Worm (Caenorhabditis elegans): ENCODE results near the gene B0524.3.

Gene B0524.3

ce11 chrIII:1876267-1876865 lies 11.1 kb upstream of the B0524.3 start:
- TF ChIP-seq nhr-28 (tag; optimal IDR thresholded peaks at IDR 0.05) (no peak), elt-1 (tag; optimal IDR thresholded peaks at IDR 0.05; ENCODE audit: borderline replicate concordance, insufficient read depth) (no peak), unc-62 (GFP tag; optimal IDR thresholded peaks at IDR 0.05) (no peak), ceh-83 (GFP tag; optimal IDR thresholded peaks at IDR 0.05) (no peak), nhr-76 (tag; optimal IDR thresholded peaks at IDR 0.05) (no peak), sem-2 (GFP tag; optimal IDR thresholded peaks at IDR 0.05) (no peak), mab-5 (tag; optimal IDR thresholded peaks at IDR 0.05) (no peak), elt-3 (tag; optimal IDR thresholded peaks at IDR 0.05) (no peak)

ce11 chrIII:1877189-1877588 lies 10.3 kb upstream of the B0524.3 start:
- TF ChIP-seq zip-8 (tag; optimal IDR thresholded peaks at IDR 0.05) (no peak), snpc-4 (tag; optimal IDR thresholded peaks at IDR 0.05) (no peak), nhr-2 (tag; optimal IDR thresholded peaks at IDR 0.05) (no peak), lsy-2 (tag; optimal IDR thresholded peaks at IDR 0.05) (peak; percentile 75)

- no peak for TF ChIP-seq mab-5 (tag; optimal IDR thresholded peaks at IDR 0.05)
- peak; percentile 39 for TF ChIP-seq zip-8 (tag; optimal IDR thresholded peaks at IDR 0.05)
- TF ChIP-seq unc-39 (tag; optimal IDR thresholded peaks at IDR 0.05) = no peak
- no peak for TF ChIP-seq nhr-28 (tag; optimal IDR thresholded peaks at IDR 0.05)
- TF ChIP-seq lsy-2 (tag; optimal IDR thresholded peaks at IDR 0.05) = no peak
- peak; percentile 17 for TF ChIP-seq ceh-83 (GFP tag; optimal IDR thresholded peaks at IDR 0.05)
Observed at ce11 chrIII:1878065-1878464, 9.4 kb upstream of the B0524.3 start, which contains the start of gene smi-1. Gene smi-1 (plus strand): TSS chrIII:1878365.

- TF ChIP-seq sptf-1 (tag; optimal IDR thresholded peaks at IDR 0.05) = no peak
- TF ChIP-seq ceh-83 (GFP tag; optimal IDR thresholded peaks at IDR 0.05) = no peak
- TF ChIP-seq mls-2 (tag; optimal IDR thresholded peaks at IDR 0.05) = no peak
- TF ChIP-seq ham-2 (GFP tag; optimal IDR thresholded peaks at IDR 0.05) = no peak
- no peak for TF ChIP-seq nhr-2 (tag; optimal IDR thresholded peaks at IDR 0.05)
- no peak for TF ChIP-seq elt-1 (tag; optimal IDR thresholded peaks at IDR 0.05; ENCODE audit: borderline replicate concordance, insufficient read depth)
- no peak for TF ChIP-seq ces-1 (GFP tag; optimal IDR thresholded peaks at IDR 0.05)
- TF ChIP-seq nhr-28 (tag; optimal IDR thresholded peaks at IDR 0.05) = no peak
- no peak for TF ChIP-seq hlh-1 (tag; optimal IDR thresholded peaks at IDR 0.05)
- TF ChIP-seq elt-3 (tag; optimal IDR thresholded peaks at IDR 0.05) = no peak
- TF ChIP-seq mab-5 (tag; optimal IDR thresholded peaks at IDR 0.05) = no peak
Observed at ce11 chrIII:1878918-1879317, 8.5 kb upstream of the B0524.3 start.

- no peak for TF ChIP-seq nhr-237 (tag; optimal IDR thresholded peaks at IDR 0.05)
- no peak for TF ChIP-seq bed-3 (GFP tag; optimal IDR thresholded peaks at IDR 0.05)
Observed at ce11 chrIII:1880221-1880620, 7.2 kb upstream of the B0524.3 start.

ce11 chrIII:1882678-1883077 lies 4.8 kb upstream of the B0524.3 start:
- TF ChIP-seq hlh-1 (tag; optimal IDR thresholded peaks at IDR 0.05) (no peak), ces-1 (GFP tag; optimal IDR thresholded peaks at IDR 0.05) (no peak), lsy-2 (tag; optimal IDR thresholded peaks at IDR 0.05) (no peak), ham-2 (GFP tag; optimal IDR thresholded peaks at IDR 0.05) (no peak), flh-1 (GFP tag; optimal IDR thresholded peaks at IDR 0.05) (no peak), drap-1 (GFP tag; optimal IDR thresholded peaks at IDR 0.05) (no peak), nhr-237 (tag; optimal IDR thresholded peaks at IDR 0.05) (no peak), nhr-2 (tag; optimal IDR thresholded peaks at IDR 0.05) (no peak), ceh-39 (tag; optimal IDR thresholded peaks at IDR 0.05) (no peak), mep-1 (tag; optimal IDR thresholded peaks at IDR 0.05) (no peak), cnd-1 (tag; optimal IDR thresholded peaks at IDR 0.05) (no peak), mab-5 (tag; optimal IDR thresholded peaks at IDR 0.05) (no peak)

- no peak for TF ChIP-seq tbx-8 (GFP tag; optimal IDR thresholded peaks at IDR 0.05)
- no peak for TF ChIP-seq mab-5 (tag; optimal IDR thresholded peaks at IDR 0.05)
- no peak for TF ChIP-seq unc-120 (tag; optimal IDR thresholded peaks at IDR 0.05; ENCODE audit: poor library complexity, severe bottlenecking)
- no peak for TF ChIP-seq unc-62 (GFP tag; optimal IDR thresholded peaks at IDR 0.05)
- no peak for TF ChIP-seq nhr-237 (tag; optimal IDR thresholded peaks at IDR 0.05)
- TF ChIP-seq cnd-1 (tag; optimal IDR thresholded peaks at IDR 0.05) = no peak
- TF ChIP-seq blmp-1 (tag; optimal IDR thresholded peaks at IDR 0.05) = no peak
- no peak for TF ChIP-seq ceh-43 (GFP tag; optimal IDR thresholded peaks at IDR 0.05)
- TF ChIP-seq snpc-4 (tag; optimal IDR thresholded peaks at IDR 0.05) = no peak
- no peak for TF ChIP-seq nhr-28 (tag; optimal IDR thresholded peaks at IDR 0.05)
- no peak for TF ChIP-seq mls-2 (tag; optimal IDR thresholded peaks at IDR 0.05)
- no peak for TF ChIP-seq nhr-2 (tag; optimal IDR thresholded peaks at IDR 0.05)
- no peak for TF ChIP-seq bed-3 (GFP tag; optimal IDR thresholded peaks at IDR 0.05)
- no peak for TF ChIP-seq mep-1 (tag; optimal IDR thresholded peaks at IDR 0.05)
- no peak for TF ChIP-seq lin-32 (GFP tag; optimal IDR thresholded peaks at IDR 0.05)
Observed at ce11 chrIII:1886914-1887313, 540 bp upstream of the B0524.3 start.

Data from whole organism, mixed stage, embryonic.